Worm (Caenorhabditis elegans) whole organism, L3 larva: ENCODE results near the gene F56D6.18.

ENCODE experiments used
- R02D3.7 ChIP-seq: fragments of 150-350 bp; optimal IDR thresholded peaks from 2 replicates; lab custom pipeline; 2014; ENCODE audit warnings: missing biosample characterization, missing genetic modification characterization
- ZK546.5 ChIP-seq: sonication (generic microtip); optimal IDR thresholded peaks from 2 replicates; lab custom pipeline; 2017; ENCODE audit warnings: missing biosample characterization, missing genetic modification characterization
- aly-2 ChIP-seq: fragments of 150-350 bp; optimal IDR thresholded peaks from 2 replicates; lab custom pipeline; 2014; ENCODE audit warnings: missing biosample characterization, missing genetic modification characterization
- ama-1 ChIP-seq: fragments of 150-350 bp; optimal IDR thresholded peaks from 2 replicates; lab custom pipeline; 2018
- ceh-16 ChIP-seq: sonication (generic microtip); optimal IDR thresholded peaks from 2 replicates; lab custom pipeline; 2017; ENCODE audit warnings: missing biosample characterization, missing genetic modification characterization
- ceh-28 ChIP-seq: fragments of 150-350 bp; optimal IDR thresholded peaks from 2 replicates; lab custom pipeline; 2014; ENCODE audit warnings: missing biosample characterization, missing genetic modification reagents, missing genetic modification characterization
- ceh-82 ChIP-seq: fragments of 150-350 bp; optimal IDR thresholded peaks from 2 replicates; lab custom pipeline; 2014; ENCODE audit warnings: missing biosample characterization, missing genetic modification characterization
- ceh-9 ChIP-seq: sonication (generic microtip); optimal IDR thresholded peaks from 2 replicates; lab custom pipeline; 2018; ENCODE audit warnings: missing biosample characterization, missing genetic modification characterization
- daf-12 ChIP-seq: fragments of 150-350 bp; optimal IDR thresholded peaks from 2 replicates; lab custom pipeline; 2014; ENCODE audit warnings: missing biosample characterization, missing genetic modification reagents, missing genetic modification characterization
- egl-27 ChIP-seq: sonication (generic microtip); optimal IDR thresholded peaks from 4 replicates; lab custom pipeline; 2017; ENCODE audit warnings: missing biosample characterization, missing genetic modification reagents, missing genetic modification characterization
- egl-5 ChIP-seq: fragments of 150-350 bp; optimal IDR thresholded peaks from 2 replicates; lab custom pipeline; 2017; ENCODE audit warnings: missing biosample characterization, missing genetic modification reagents, missing genetic modification characterization, inconsistent platforms
- elt-1 ChIP-seq: fragments of 150-350 bp; optimal IDR thresholded peaks from 2 replicates; lab custom pipeline; 2014; ENCODE audit warnings: missing biosample characterization, missing genetic modification characterization
- elt-2 ChIP-seq: sonication (generic microtip); optimal IDR thresholded peaks from 2 replicates; lab custom pipeline; 2016; ENCODE audit warnings: missing genetic modification reagents, mild to moderate bottlenecking, missing genetic modification characterization, missing compliant biosample characterization
- eor-1 ChIP-seq, 2 experiments: fragments of 150-350 bp; optimal IDR thresholded peaks; 2 replicates each; lab custom pipeline; 2014 to 2018; ENCODE audit warnings: missing biosample characterization in 2 of 2, missing genetic modification characterization in 2 of 2
- fkh-10 ChIP-seq: sonication (generic microtip); optimal IDR thresholded peaks from 2 replicates; lab custom pipeline; 2017; ENCODE audit warnings: missing biosample characterization, missing genetic modification reagents, missing genetic modification characterization
- fkh-2 ChIP-seq: fragments of 150-350 bp; optimal IDR thresholded peaks from 2 replicates; lab custom pipeline; 2014; ENCODE audit warnings: missing biosample characterization, missing genetic modification reagents, missing genetic modification characterization
- hmg-11 ChIP-seq: sonication (generic microtip); optimal IDR thresholded peaks from 2 replicates; lab custom pipeline; 2016; ENCODE audit warnings: missing genetic modification characterization, missing compliant biosample characterization
- jun-1 ChIP-seq: fragments of 150-350 bp; optimal IDR thresholded peaks from 2 replicates; lab custom pipeline; 2014; ENCODE audit warnings: missing biosample characterization, missing genetic modification reagents, missing genetic modification characterization
- lin-15B ChIP-seq: fragments of 150-350 bp; optimal IDR thresholded peaks from 2 replicates; lab custom pipeline; 2014; ENCODE audit warnings: missing biosample characterization, missing genetic modification characterization
- lsy-12 ChIP-seq: sonication (generic microtip); optimal IDR thresholded peaks from 2 replicates; lab custom pipeline; 2016; ENCODE audit warnings: mild to moderate bottlenecking, missing genetic modification characterization, missing compliant biosample characterization
- mdl-1 ChIP-seq: fragments of 150-350 bp; optimal IDR thresholded peaks from 2 replicates; lab custom pipeline; 2014; ENCODE audit warnings: missing biosample characterization, missing genetic modification characterization
- mml-1 ChIP-seq: fragments of 150-350 bp; sonication (generic microtip); optimal IDR thresholded peaks from 3 replicates; lab custom pipeline; 2014; ENCODE audit warnings: missing biosample characterization, missing genetic modification characterization
- nfya-1 ChIP-seq: sonication (generic microtip); optimal IDR thresholded peaks from 2 replicates; lab custom pipeline; 2017; ENCODE audit warnings: missing genetic modification characterization, mild to moderate bottlenecking, missing compliant biosample characterization, antibody characterized with exemption, moderate library complexity; ENCODE audit not compliant: insufficient read depth
- nhr-12 ChIP-seq: fragments of 150-350 bp; optimal IDR thresholded peaks from 2 replicates; lab custom pipeline; 2014; ENCODE audit warnings: missing biosample characterization, missing genetic modification characterization
- nhr-23 ChIP-seq: fragments of 150-350 bp; optimal IDR thresholded peaks from 2 replicates; lab custom pipeline; 2014; ENCODE audit warnings: missing biosample characterization, missing genetic modification reagents, missing genetic modification characterization
- nhr-237 ChIP-seq: fragments of 150-350 bp; optimal IDR thresholded peaks from 2 replicates; lab custom pipeline; 2014; ENCODE audit warnings: missing biosample characterization, missing genetic modification characterization
- nhr-25 ChIP-seq: sonication (generic microtip); optimal IDR thresholded peaks from 2 replicates; lab custom pipeline; 2017; ENCODE audit warnings: missing biosample characterization, missing genetic modification characterization
- nhr-43 ChIP-seq: sonication (generic microtip); optimal IDR thresholded peaks from 2 replicates; lab custom pipeline; 2016; ENCODE audit warnings: mild to moderate bottlenecking, missing genetic modification characterization, missing compliant biosample characterization; ENCODE audit not compliant: poor library complexity, severe bottlenecking
- nhr-67 ChIP-seq: fragments of 150-350 bp; optimal IDR thresholded peaks from 2 replicates; lab custom pipeline; 2014; ENCODE audit warnings: missing biosample characterization, missing genetic modification characterization
- nhr-76 ChIP-seq: fragments of 150-350 bp; sonication (generic microtip); optimal IDR thresholded peaks from 5 replicates; lab custom pipeline; 2014; ENCODE audit warnings: missing biosample characterization, missing genetic modification characterization
- nhr-77 ChIP-seq: fragments of 150-350 bp; optimal IDR thresholded peaks from 2 replicates; lab custom pipeline; 2014; ENCODE audit warnings: missing biosample characterization, missing genetic modification characterization
- pha-4 ChIP-seq: fragments of 150-350 bp; optimal IDR thresholded peaks from 2 replicates; lab custom pipeline; 2014; ENCODE audit warnings: missing biosample characterization, missing genetic modification reagents, missing genetic modification characterization
- pqm-1 ChIP-seq: fragments of 150-350 bp; optimal IDR thresholded peaks from 2 replicates; lab custom pipeline; 2017; ENCODE audit warnings: missing biosample characterization, missing genetic modification characterization, inconsistent platforms
- sea-2 ChIP-seq: fragments of 150-350 bp; sonication (generic microtip); optimal IDR thresholded peaks from 4 replicates; lab custom pipeline; 2014; ENCODE audit warnings: missing biosample characterization, missing genetic modification reagents, missing genetic modification characterization
- skn-1 ChIP-seq: fragments of 150-350 bp; optimal IDR thresholded peaks from 2 replicates; lab custom pipeline; 2014; ENCODE audit warnings: missing biosample characterization, missing genetic modification characterization
- snpc-4 ChIP-seq: fragments of 150-350 bp; optimal IDR thresholded peaks from 2 replicates; lab custom pipeline; 2014; ENCODE audit warnings: missing biosample characterization, missing genetic modification characterization
- tbx-2 ChIP-seq: sonication (generic microtip); optimal IDR thresholded peaks from 2 replicates; lab custom pipeline; 2016; ENCODE audit warnings: mild to moderate bottlenecking, missing genetic modification characterization, missing compliant biosample characterization
- unc-39 ChIP-seq: sonication (generic microtip); optimal IDR thresholded peaks from 4 replicates; lab custom pipeline; 2017; ENCODE audit warnings: missing biosample characterization, missing genetic modification characterization
- unc-62 ChIP-seq: fragments of 150-350 bp; sonication (generic microtip); optimal IDR thresholded peaks from 4 replicates; lab custom pipeline; 2014; ENCODE audit warnings: missing biosample characterization, missing genetic modification reagents, missing genetic modification characterization
- ztf-4 ChIP-seq: fragments of 150-350 bp; optimal IDR thresholded peaks from 2 replicates; lab custom pipeline; 2014; ENCODE audit warnings: missing biosample characterization, missing genetic modification characterization

The F56D6.18 gene

ce11 chrIV:3885369-3885768, 26.4 kb downstream of the F56D6.18 start, which contains the start of gene oac-22:
TSS of gene oac-22 (plus strand) at chrIV:3885669.
- TF ChIP-seq hmg-11 (tag; lab: Kevin White, UChicago): no peak
- TF ChIP-seq daf-12: no peak
- no peak for TF ChIP-seq ZK546.5 (tag; lab: Kevin White, UChicago)
- TF ChIP-seq ceh-16 (tag; lab: Kevin White, UChicago): no peak
- TF ChIP-seq mdl-1: no peak
- TF ChIP-seq nfya-1 (tag; lab: Kevin White, UChicago): no peak
- no peak for TF ChIP-seq mml-1 (tag; lab: Kevin White, UChicago)
- TF ChIP-seq egl-5 (tag; lab: Kevin White, UChicago): no peak
- TF ChIP-seq ceh-82 (tag; lab: Kevin White, UChicago): no peak
- TF ChIP-seq nhr-76 (tag; lab: Kevin White, UChicago): no peak
- no peak for TF ChIP-seq nhr-23 (tag; lab: Kevin White, UChicago)
- no peak for TF ChIP-seq lin-15B (tag; lab: Kevin White, UChicago)

- TF ChIP-seq nhr-25: no peak
- TF ChIP-seq mml-1 (tag; lab: Kevin White, UChicago): no peak
- no peak for TF ChIP-seq nhr-12 (tag; lab: Kevin White, UChicago)
- TF ChIP-seq sea-2 (GFP tag; lab: Kevin White, UChicago): no peak
- TF ChIP-seq elt-2 (tag; lab: Kevin White, UChicago): no peak
- TF ChIP-seq unc-62 (GFP tag; lab: Kevin White, UChicago): no peak
- no peak for TF ChIP-seq lsy-12 (tag; lab: Kevin White, UChicago)
- no peak for TF ChIP-seq pha-4 (tag; lab: Kevin White, UChicago)
- TF ChIP-seq ceh-9 (tag; lab: Kevin White, UChicago): no peak
- no peak for TF ChIP-seq R02D3.7
Observed at ce11 chrIV:3881119-3881518, 30.6 kb downstream of the F56D6.18 start, which contains the start of the genes F37C4.8 and oac-23. TSS of gene F37C4.8 (minus strand) at chrIV:3881219. TSS of gene oac-23 (plus strand) at chrIV:3881441.

ce11 chrIV:3878283-3878938, 33.3 kb downstream of the F56D6.18 start, which contains the start of gene F37C4.6:
TSS of gene F37C4.6 (minus strand) at chrIV:3878333.
- TF ChIP-seq sea-2 (GFP tag; lab: Kevin White, UChicago) (no peak), nhr-237 (tag; lab: Kevin White, UChicago) (no peak), mml-1 (tag; lab: Kevin White, UChicago) (no peak), R02D3.7 (no peak), pqm-1 (peak; percentile 8), ceh-28 (no peak), elt-2 (tag; lab: Kevin White, UChicago) (peak; percentile 84)

ce11 chrIV:3876955-3877354, 34.8 kb downstream of the F56D6.18 start:
- TF ChIP-seq egl-5 (tag; lab: Kevin White, UChicago) (no peak), sea-2 (GFP tag; lab: Kevin White, UChicago) (no peak), unc-39 (tag; lab: Kevin White, UChicago) (no peak), nhr-77 (tag; lab: Kevin White, UChicago) (no peak), fkh-10 (GFP tag; lab: Kevin White, UChicago) (no peak), jun-1 (tag; lab: Kevin White, UChicago) (no peak), eor-1 (tag; optimal IDR thresholded peaks at IDR 0.05; lab: Kevin White, UChicago) (no peak)

- TF ChIP-seq ceh-9 (tag; lab: Kevin White, UChicago): no peak
- TF ChIP-seq nhr-67 (tag; lab: Kevin White, UChicago): no peak
- TF ChIP-seq R02D3.7: no peak
- no peak for TF ChIP-seq ztf-4
- TF ChIP-seq sea-2 (GFP tag; lab: Kevin White, UChicago): no peak
- peak; percentile 63 for TF ChIP-seq egl-27 (tag; lab: Kevin White, UChicago)
- no peak for TF ChIP-seq hmg-11 (tag; lab: Kevin White, UChicago)
- TF ChIP-seq fkh-2 (tag; lab: Kevin White, UChicago): no peak
- peak; percentile 31 for TF ChIP-seq nhr-23 (tag; lab: Kevin White, UChicago)
- no peak for TF ChIP-seq lsy-12 (tag; lab: Kevin White, UChicago)
- no peak for TF ChIP-seq fkh-10 (GFP tag; lab: Kevin White, UChicago)
- TF ChIP-seq nhr-12 (tag; lab: Kevin White, UChicago): no peak
- TF ChIP-seq tbx-2: no peak
- no peak for TF ChIP-seq nhr-76 (tag; lab: Kevin White, UChicago)
- TF ChIP-seq mml-1 (tag; lab: Kevin White, UChicago): no peak
- TF ChIP-seq ZK546.5 (tag; lab: Kevin White, UChicago): no peak
- TF ChIP-seq elt-1 (tag; lab: Kevin White, UChicago): no peak
- TF ChIP-seq unc-39 (tag; lab: Kevin White, UChicago): no peak
- no peak for TF ChIP-seq mdl-1
- TF ChIP-seq snpc-4 (tag; lab: Kevin White, UChicago): peak; percentile 22
- TF ChIP-seq elt-2 (tag; lab: Kevin White, UChicago): peak; percentile 19
- no peak for TF ChIP-seq ama-1 (lab: Kevin White, UChicago)
- no peak for TF ChIP-seq eor-1 (tag; optimal IDR thresholded peaks at IDR 0.05; lab: Kevin White, UChicago)
- no peak for TF ChIP-seq nhr-77 (tag; lab: Kevin White, UChicago)
- no peak for TF ChIP-seq daf-12
- no peak for TF ChIP-seq nhr-25
- TF ChIP-seq nhr-43 (tag; lab: Kevin White, UChicago): no peak
- peak; percentile 100 for TF ChIP-seq egl-5 (tag; lab: Kevin White, UChicago)
- TF ChIP-seq jun-1 (tag; lab: Kevin White, UChicago): peak; percentile 85
- TF ChIP-seq skn-1 (tag; lab: Kevin White, UChicago): no peak
- peak; percentile 31 for TF ChIP-seq pqm-1
- TF ChIP-seq unc-62 (GFP tag; lab: Kevin White, UChicago): no peak
- no peak for TF ChIP-seq aly-2 (tag; lab: Kevin White, UChicago)
Observed at ce11 chrIV:3875260-3875659, 36.5 kb downstream of the F56D6.18 start.
